Fruit fly (Drosophila melanogaster) whole organism, wandering third instar larva: Measurements from ENCODE around the gene Acer.

ENCODE experiments used
- Abd-B ChIP-seq: fragments of >200 bp; optimal IDR thresholded peaks from 2 replicates; lab custom pipeline; 2017; ENCODE audit warnings: missing biosample characterization, missing genetic modification characterization
- CG32264 ChIP-seq: fragments of 200-800 bp; sonication (Bioruptor generic); optimal IDR thresholded peaks from 2 replicates; lab custom pipeline; 2016; ENCODE audit warnings: missing biosample characterization, missing genetic modification characterization
- Dfd ChIP-seq: fragments of >200 bp; optimal IDR thresholded peaks from 2 replicates; lab custom pipeline; 2017; ENCODE audit warnings: missing biosample characterization, missing genetic modification characterization
- HLH106 ChIP-seq: fragments of 200-800 bp; optimal IDR thresholded peaks from 3 replicates; lab custom pipeline; 2019; ENCODE audit warnings: missing biosample characterization, mild to moderate bottlenecking, missing genetic modification characterization, moderate library complexity
- Hr78 ChIP-seq: fragments of >200 bp; optimal IDR thresholded peaks from 2 replicates; lab custom pipeline; 2017; ENCODE audit warnings: missing biosample characterization, missing genetic modification characterization
- Myc ChIP-seq: fragments of >200 bp; optimal IDR thresholded peaks from 2 replicates; lab custom pipeline; 2017
- Rel ChIP-seq, 2 experiments: fragments of 200-800 bp; sonication (Bioruptor generic) in 1 of 2; optimal IDR thresholded peaks; 2 replicates in 1 of 2; 3 replicates in 1 of 2; lab custom pipeline; 2016 to 2019; ENCODE audit warnings: mild to moderate bottlenecking in 2 of 2, missing biosample characterization in 2 of 2, missing genetic modification characterization in 2 of 2, moderate library complexity in 1 of 2
- fru ChIP-seq: fragments of 200-800 bp; sonication (Bioruptor generic); optimal IDR thresholded peaks from 3 replicates; lab custom pipeline; 2016; ENCODE audit warnings: missing biosample characterization, mild to moderate bottlenecking, missing genetic modification characterization
- usp ChIP-seq: fragments of >200 bp; optimal IDR thresholded peaks from 2 replicates; lab custom pipeline; 2017; ENCODE audit warnings: missing biosample characterization, missing genetic modification characterization

- TF ChIP-seq CG32264, result no peak
- no peak for TF ChIP-seq Myc (lab: Kevin White, UChicago)
- no peak for TF ChIP-seq usp (GFP tag; lab: Kevin White, UChicago)
- no peak for TF ChIP-seq Hr78 (GFP tag; lab: Kevin White, UChicago)
- no peak for TF ChIP-seq HLH106 (tag; lab: Kevin White, UChicago)
- no peak for TF ChIP-seq Dfd
- no peak for TF ChIP-seq Rel (GFP tag; optimal IDR thresholded peaks at IDR 0.05; lab: Kevin White, UChicago)
- no peak for TF ChIP-seq Rel (tag; optimal IDR thresholded peaks at IDR 0.05; lab: Kevin White, UChicago)
- TF ChIP-seq fru (GFP tag; lab: Kevin White, UChicago), result no peak
- no peak for TF ChIP-seq Abd-B (GFP tag; lab: Kevin White, UChicago)
These were observed 1.0 kb downstream of the Acer start for dm6 chr2L:8522781-8523180.
